Fruit fly (Drosophila melanogaster) whole organism, embryonic: ENCODE data around the gene scat.

Experiments
- Adf1 ChIP-seq: fragments of 200-800 bp; sonication (Bioruptor generic); IDR thresholded peaks from 2 replicates; pipeline ENCODE4 v1.3.6; 2022; ENCODE audit warnings: missing biosample characterization, missing genetic modification characterization
- Antp ChIP-seq: fragments of 200-800 bp; sonication (Bioruptor generic); optimal IDR thresholded peaks from 3 replicates; lab custom pipeline; 2016; ENCODE audit warnings: missing biosample characterization, missing genetic modification characterization
- Atf-2 ChIP-seq: fragments of 200-800 bp; sonication (Bioruptor generic); optimal IDR thresholded peaks from 2 replicates; lab custom pipeline; 2016; ENCODE audit warnings: missing biosample characterization, missing genetic modification characterization
- Atf6 ChIP-seq: fragments of 200-800 bp; sonication (Bioruptor generic); IDR thresholded peaks from 2 replicates; pipeline ENCODE4 v1.3.6; 2022; ENCODE audit warnings: missing biosample characterization, missing genetic modification characterization
- Bteb2 ChIP-seq: fragments of 200-800 bp; sonication (Bioruptor generic); optimal IDR thresholded peaks from 2 replicates; lab custom pipeline; 2016; ENCODE audit warnings: missing biosample characterization, missing genetic modification characterization
- CG1024 ChIP-seq: fragments of 200-800 bp; sonication (Bioruptor generic); IDR thresholded peaks from 2 replicates; pipeline ENCODE4 v1.3.6; 2022; ENCODE audit warnings: missing biosample characterization, missing genetic modification characterization
- CG10366 ChIP-seq: fragments of 200-800 bp; sonication (Bioruptor generic); IDR thresholded peaks from 2 replicates; pipeline ENCODE4 v1.3.6; 2022; ENCODE audit warnings: missing biosample characterization, missing genetic modification characterization
- CG10543 ChIP-seq: fragments of 200-800 bp; sonication (Bioruptor generic); optimal IDR thresholded peaks from 3 replicates; lab custom pipeline; 2017; ENCODE audit warnings: missing biosample characterization, mild to moderate bottlenecking, missing genetic modification characterization, moderate library complexity
- CG11723 ChIP-seq: fragments of 200-800 bp; sonication (Bioruptor generic); optimal IDR thresholded peaks from 2 replicates; lab custom pipeline; 2017; ENCODE audit warnings: missing biosample characterization, mild to moderate bottlenecking, missing genetic modification characterization
- CG12236 ChIP-seq: fragments of 200-800 bp; sonication (Bioruptor generic); optimal IDR thresholded peaks from 2 replicates; lab custom pipeline; 2016; ENCODE audit warnings: missing biosample characterization, missing genetic modification characterization
- CG1233 ChIP-seq: fragments of 200-800 bp; sonication (Bioruptor generic); optimal IDR thresholded peaks from 4 replicates; lab custom pipeline; 2018; ENCODE audit warnings: missing biosample characterization, mild to moderate bottlenecking, missing genetic modification characterization
- CG1529 ChIP-seq: fragments of 200-800 bp; sonication (Bioruptor generic); optimal IDR thresholded peaks from 3 replicates; lab custom pipeline; 2018; ENCODE audit warnings: missing biosample characterization, missing genetic modification characterization
- CG15696 ChIP-seq: fragments of 200-800 bp; sonication (Bioruptor generic); optimal IDR thresholded peaks from 2 replicates; lab custom pipeline; 2019; ENCODE audit warnings: missing biosample characterization, mild to moderate bottlenecking, missing genetic modification characterization, moderate library complexity
- CG18764 ChIP-seq: fragments of 200-800 bp; sonication (Bioruptor generic); optimal IDR thresholded peaks from 3 replicates; lab custom pipeline; 2016; ENCODE audit warnings: missing biosample characterization, missing genetic modification characterization
- CG2875 ChIP-seq: fragments of 200-800 bp; sonication (Bioruptor generic); optimal IDR thresholded peaks from 2 replicates; lab custom pipeline; 2017; ENCODE audit warnings: missing biosample characterization, mild to moderate bottlenecking, missing genetic modification characterization, missing genetic modification reagents
- CG3847 ChIP-seq: fragments of 200-800 bp; sonication (Bioruptor generic); IDR thresholded peaks from 2 replicates; pipeline ENCODE4 v1.3.6; 2022; ENCODE audit warnings: missing biosample characterization, missing genetic modification characterization
- CG3995 ChIP-seq: fragments of 200-800 bp; sonication (Bioruptor generic); optimal IDR thresholded peaks from 3 replicates; lab custom pipeline; 2016; ENCODE audit warnings: missing biosample characterization, missing genetic modification characterization
- CG4360 ChIP-seq: fragments of 200-800 bp; sonication (Bioruptor generic); IDR thresholded peaks from 2 replicates; pipeline ENCODE4 v1.3.6; 2022; ENCODE audit warnings: missing biosample characterization, missing genetic modification characterization
- CG8388 ChIP-seq: fragments of 200-800 bp; sonication (Bioruptor generic); optimal IDR thresholded peaks from 2 replicates; lab custom pipeline; 2019; ENCODE audit warnings: missing biosample characterization, mild to moderate bottlenecking, missing genetic modification characterization, moderate library complexity
- CG8924 ChIP-seq: fragments of 200-800 bp; optimal IDR thresholded peaks from 3 replicates; lab custom pipeline; 2019; ENCODE audit warnings: missing biosample characterization, mild to moderate bottlenecking, missing genetic modification characterization, moderate library complexity
- CG9727 ChIP-seq: fragments of 200-800 bp; sonication (Bioruptor generic); optimal IDR thresholded peaks from 3 replicates; lab custom pipeline; 2017; ENCODE audit warnings: missing biosample characterization, mild to moderate bottlenecking, missing genetic modification characterization
- CG9876 ChIP-seq: fragments of 200-800 bp; sonication (Bioruptor generic); optimal IDR thresholded peaks from 2 replicates; lab custom pipeline; 2016; ENCODE audit warnings: missing biosample characterization, missing genetic modification characterization
- CkIIα-i1 ChIP-seq: fragments of 200-800 bp; sonication (Bioruptor generic); IDR thresholded peaks from 2 replicates; pipeline ENCODE4 v1.3.6; 2022; ENCODE audit warnings: missing biosample characterization, missing genetic modification characterization
- Dp ChIP-seq: fragments of 200-800 bp; sonication (Bioruptor generic); optimal IDR thresholded peaks from 2 replicates; lab custom pipeline; 2018; ENCODE audit warnings: missing biosample characterization, mild to moderate bottlenecking, missing genetic modification characterization, moderate library complexity
- GATAe ChIP-seq: fragments of 200-800 bp; sonication (Bioruptor generic); conservative IDR thresholded peaks from 2 replicates; pipeline ENCODE4 v1.3.6; 2022; ENCODE audit warnings: missing biosample characterization, missing genetic modification characterization
- HLH54F ChIP-seq: fragments of 200-800 bp; sonication (Bioruptor generic); optimal IDR thresholded peaks from 3 replicates; lab custom pipeline; 2016; ENCODE audit warnings: missing biosample characterization, missing genetic modification characterization
- HmgD ChIP-seq: fragments of 200-800 bp; sonication (Bioruptor generic); optimal IDR thresholded peaks from 3 replicates; lab custom pipeline; 2016; ENCODE audit warnings: missing biosample characterization, missing genetic modification characterization
- Max ChIP-seq: fragments of 200-800 bp; sonication (Bioruptor generic); optimal IDR thresholded peaks from 2 replicates; lab custom pipeline; 2016; ENCODE audit warnings: missing biosample characterization, mild to moderate bottlenecking, missing genetic modification characterization
- Optix ChIP-seq: fragments of 200-800 bp; sonication (Bioruptor generic); IDR thresholded peaks from 3 replicates; pipeline ENCODE4 v1.3.6; 2022; ENCODE audit warnings: missing biosample characterization, missing genetic modification characterization
- Poxn ChIP-seq: fragments of 200-800 bp; sonication (Bioruptor generic); IDR thresholded peaks from 2 replicates; pipeline ENCODE4 v1.3.6; 2022; ENCODE audit warnings: missing biosample characterization, missing genetic modification characterization
- Usf ChIP-seq: fragments of 200-800 bp; sonication (Bioruptor generic); optimal IDR thresholded peaks from 2 replicates; lab custom pipeline; 2017; ENCODE audit warnings: missing genotype, missing biosample characterization, missing genetic modification characterization
- ap ChIP-seq: fragments of 200-800 bp; sonication (Bioruptor generic); IDR thresholded peaks from 2 replicates; pipeline ENCODE4 v1.3.6; 2022; ENCODE audit warnings: missing biosample characterization, missing genetic modification characterization
- ara ChIP-seq: fragments of 200-800 bp; sonication (Bioruptor generic); IDR thresholded peaks from 2 replicates; pipeline ENCODE4 v1.3.6; 2022; ENCODE audit warnings: missing biosample characterization, missing genetic modification characterization
- az2 ChIP-seq: fragments of 200-800 bp; sonication (Bioruptor generic); optimal IDR thresholded peaks from 3 replicates; lab custom pipeline; 2016; ENCODE audit warnings: missing biosample characterization, missing genetic modification characterization
- cato ChIP-seq: fragments of 200-800 bp; sonication (Bioruptor generic); optimal IDR thresholded peaks from 2 replicates; lab custom pipeline; 2016; ENCODE audit warnings: missing biosample characterization, missing genetic modification characterization, borderline replicate concordance
- croc ChIP-seq: fragments of 200-800 bp; sonication (Bioruptor generic); conservative IDR thresholded peaks from 3 replicates; pipeline ENCODE4 v1.3.6; 2022; ENCODE audit warnings: missing biosample characterization, missing genetic modification characterization
- crp ChIP-seq, 2 experiments: fragments of 200-800 bp; sonication (Bioruptor generic); optimal IDR thresholded peaks; 2 replicates in 1 of 2; 3 replicates in 1 of 2; lab custom pipeline; 2017; ENCODE audit warnings: missing biosample characterization in 2 of 2, missing genetic modification characterization in 2 of 2, mild to moderate bottlenecking in 1 of 2, moderate library complexity in 1 of 2
- disco-r ChIP-seq: fragments of 200-800 bp; sonication (Bioruptor generic); optimal IDR thresholded peaks from 2 replicates; lab custom pipeline; 2016; ENCODE audit warnings: missing biosample characterization, missing genetic modification characterization
- eve ChIP-seq, 2 experiments: fragments of >200 bp; optimal IDR thresholded peaks; 2 replicates each; lab custom pipeline; 2017; ENCODE audit warnings: missing biosample characterization in 2 of 2, missing genetic modification characterization in 2 of 2
- exex ChIP-seq: fragments of 200-800 bp; sonication (Bioruptor generic); optimal IDR thresholded peaks from 4 replicates; lab custom pipeline; 2018; ENCODE audit warnings: missing biosample characterization, mild to moderate bottlenecking, missing genetic modification characterization, moderate library complexity
- fd102C ChIP-seq: fragments of 200-800 bp; sonication (Bioruptor generic); optimal IDR thresholded peaks from 2 replicates; lab custom pipeline; 2018; ENCODE audit warnings: missing biosample characterization, mild to moderate bottlenecking, missing genetic modification characterization, moderate library complexity
- inv ChIP-seq: fragments of 200-800 bp; sonication (Bioruptor generic); IDR thresholded peaks from 2 replicates; pipeline ENCODE4 v1.3.6; 2022; ENCODE audit warnings: missing biosample characterization, missing genetic modification characterization; ENCODE audit not compliant: partially characterized antibody
- mam ChIP-seq: fragments of 200-800 bp; sonication (Bioruptor generic); optimal IDR thresholded peaks from 3 replicates; lab custom pipeline; 2016; ENCODE audit warnings: missing biosample characterization, missing genetic modification characterization
- oc ChIP-seq: fragments of 200-800 bp; sonication (Bioruptor generic); optimal IDR thresholded peaks from 2 replicates; lab custom pipeline; 2018; ENCODE audit warnings: missing biosample characterization, mild to moderate bottlenecking, missing genetic modification characterization, moderate library complexity
- ranshi ChIP-seq: fragments of 200-800 bp; sonication (Bioruptor generic); IDR thresholded peaks from 2 replicates; pipeline ENCODE4 v1.3.6; 2022; ENCODE audit warnings: missing biosample characterization, missing genetic modification characterization
- slbo ChIP-seq: fragments of 200-800 bp; sonication (Bioruptor generic); IDR thresholded peaks from 2 replicates; pipeline ENCODE4 v1.3.6; 2022; ENCODE audit warnings: missing biosample characterization, missing genetic modification characterization
- sob ChIP-seq: fragments of 200-800 bp; sonication (Bioruptor generic); IDR thresholded peaks from 2 replicates; pipeline ENCODE4 v1.3.6; 2022; ENCODE audit warnings: missing biosample characterization, missing genetic modification characterization
- toy ChIP-seq: fragments of 200-800 bp; sonication (Bioruptor generic); IDR thresholded peaks from 2 replicates; pipeline ENCODE4 v1.3.6; 2022; ENCODE audit warnings: missing biosample characterization, missing genetic modification characterization
- tx ChIP-seq: fragments of 200-800 bp; sonication (Bioruptor generic); optimal IDR thresholded peaks from 2 replicates; lab custom pipeline; 2016; ENCODE audit warnings: missing biosample characterization, missing genetic modification characterization
- wdn ChIP-seq: fragments of 200-800 bp; sonication (Bioruptor generic); IDR thresholded peaks from 2 replicates; pipeline ENCODE4 v1.3.6; 2022; ENCODE audit warnings: missing biosample characterization, missing genetic modification characterization

scat gene

DNA sequence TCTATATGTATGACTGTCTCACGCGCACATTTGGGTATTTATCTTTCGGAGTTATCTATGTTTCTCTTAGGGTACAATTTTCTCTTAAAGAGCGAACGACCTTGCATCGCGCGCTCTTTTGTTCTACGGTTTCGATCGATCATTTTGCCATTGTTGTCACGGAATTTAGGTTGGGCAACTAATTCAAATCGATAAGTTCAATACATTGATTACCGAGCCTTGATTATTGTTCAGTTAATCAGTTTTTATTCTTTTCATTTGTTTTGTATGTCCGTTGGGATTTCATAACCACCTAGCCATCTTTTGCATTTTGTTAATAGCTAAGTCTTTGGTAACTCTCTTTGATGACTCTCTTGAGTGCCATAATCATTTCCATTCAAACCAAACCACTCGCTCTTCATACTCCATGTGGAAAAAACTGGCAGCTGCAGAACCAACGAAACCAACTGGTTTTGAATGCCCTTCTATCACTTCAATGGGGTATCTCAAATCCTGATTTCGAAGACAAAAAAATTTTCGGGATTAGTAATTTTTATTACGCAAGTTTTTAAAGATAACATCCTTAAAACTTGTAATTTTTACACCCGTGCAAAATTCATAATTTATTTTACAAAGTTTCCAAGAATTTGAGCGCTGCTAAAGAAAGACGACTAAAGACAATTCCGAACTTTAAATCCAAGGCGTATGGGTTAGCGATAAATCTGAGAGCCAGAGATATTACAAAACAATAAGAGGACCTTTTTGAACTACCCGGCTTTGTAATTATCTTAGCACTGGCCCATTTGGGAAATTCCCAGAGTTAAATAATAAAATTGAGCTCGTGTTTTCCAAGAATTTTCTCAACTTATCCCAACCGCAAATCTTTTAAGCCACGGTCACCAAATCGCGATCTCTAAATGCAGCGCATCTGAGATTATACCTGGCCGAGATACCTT, 17.4 kb downstream of the scat start (continued):
- TF ChIP-seq CG1233, result no peak
- no peak for TF ChIP-seq CG8388
- TF ChIP-seq CG4360 (GFP tag; lab: Robert Waterston, UW), result no peak
- TF ChIP-seq Dp (GFP tag; lab: Kevin White, UChicago), result no peak
- peak; percentile 9 for TF ChIP-seq HLH54F (GFP tag; lab: Kevin White, UChicago)
- no peak for TF ChIP-seq CG1529
- no peak for TF ChIP-seq Adf1 (GFP tag; lab: Robert Waterston, UW)
- no peak for TF ChIP-seq Max (GFP tag; lab: Kevin White, UChicago)
- no peak for TF ChIP-seq CG18764
- no peak for TF ChIP-seq CG1024 (GFP tag; lab: Robert Waterston, UW)
- peak; percentile 14 for TF ChIP-seq Antp
- TF ChIP-seq fd102C, result no peak
- no peak for TF ChIP-seq CG10543
- no peak for TF ChIP-seq oc
- no peak for TF ChIP-seq GATAe (GFP tag; lab: Robert Waterston, UW)
- TF ChIP-seq sob, result no peak
- TF ChIP-seq CG3847, result no peak
- TF ChIP-seq CG2875, result no peak
- TF ChIP-seq CG15696 (tag; lab: Kevin White, UChicago), result no peak
- TF ChIP-seq CG11723 (GFP tag; lab: Kevin White, UChicago), result no peak
- no peak for TF ChIP-seq inv
- no peak for TF ChIP-seq CG9876 (GFP tag; lab: Kevin White, UChicago)
- no peak for TF ChIP-seq az2 (GFP tag; lab: Kevin White, UChicago)
- TF ChIP-seq CkIIα-i1 (GFP tag; lab: Robert Waterston, UW), result no peak
- no peak for TF ChIP-seq Poxn (GFP tag; lab: Robert Waterston, UW)
- no peak for TF ChIP-seq ara (GFP tag; lab: Robert Waterston, UW)
- no peak for TF ChIP-seq toy (GFP tag; lab: Robert Waterston, UW)
- TF ChIP-seq disco-r, result no peak
- no peak; the same call in 1 of the 2 replicates for TF ChIP-seq CG10366
- no peak for TF ChIP-seq mam (GFP tag; lab: Kevin White, UChicago)
- TF ChIP-seq croc (GFP tag; lab: Robert Waterston, UW), result no peak
- TF ChIP-seq crp (GFP tag; optimal IDR thresholded peaks at IDR 0.05; lab: Kevin White, UChicago), result no peak
- no peak for TF ChIP-seq ranshi
- peak in 1 of 2 experiments; percentile 10 for TF ChIP-seq eve (GFP tag; optimal IDR thresholded peaks at IDR 0.05; lab: Kevin White, UChicago)
- TF ChIP-seq CG12236 (GFP tag; lab: Kevin White, UChicago), result no peak
- TF ChIP-seq cato (GFP tag; lab: Kevin White, UChicago), result no peak
- no peak for TF ChIP-seq slbo
- TF ChIP-seq Usf (GFP tag; lab: Kevin White, UChicago), result no peak
- TF ChIP-seq Optix (GFP tag; lab: Robert Waterston, UW), result no peak
- TF ChIP-seq exex (tag; lab: Kevin White, UChicago), result peak; percentile 81
- no peak for TF ChIP-seq Bteb2 (GFP tag; lab: Kevin White, UChicago)
- peak; percentile 19 for TF ChIP-seq tx (GFP tag; lab: Kevin White, UChicago)
- TF ChIP-seq ap (GFP tag; lab: Robert Waterston, UW), result no peak; the same call in 1 of the 2 replicates
- TF ChIP-seq CG3995 (GFP tag; lab: Kevin White, UChicago), result no peak
- no peak for TF ChIP-seq CG8924 (tag; lab: Kevin White, UChicago)
- TF ChIP-seq HmgD (GFP tag; lab: Kevin White, UChicago), result no peak
- peak; percentile 45 for TF ChIP-seq CG9727 (GFP tag; lab: Kevin White, UChicago)
- TF ChIP-seq Atf6 (GFP tag; lab: Robert Waterston, UW), result no peak
- 0 out of 2 replicates have a peak, but pooled peaks have one; percentile 9 for TF ChIP-seq wdn (GFP tag; lab: Robert Waterston, UW)
- TF ChIP-seq Atf-2 (GFP tag; lab: Kevin White, UChicago), result no peak
